Worm (Caenorhabditis elegans): ENCODE results near the gene cah-4.

DNA sequence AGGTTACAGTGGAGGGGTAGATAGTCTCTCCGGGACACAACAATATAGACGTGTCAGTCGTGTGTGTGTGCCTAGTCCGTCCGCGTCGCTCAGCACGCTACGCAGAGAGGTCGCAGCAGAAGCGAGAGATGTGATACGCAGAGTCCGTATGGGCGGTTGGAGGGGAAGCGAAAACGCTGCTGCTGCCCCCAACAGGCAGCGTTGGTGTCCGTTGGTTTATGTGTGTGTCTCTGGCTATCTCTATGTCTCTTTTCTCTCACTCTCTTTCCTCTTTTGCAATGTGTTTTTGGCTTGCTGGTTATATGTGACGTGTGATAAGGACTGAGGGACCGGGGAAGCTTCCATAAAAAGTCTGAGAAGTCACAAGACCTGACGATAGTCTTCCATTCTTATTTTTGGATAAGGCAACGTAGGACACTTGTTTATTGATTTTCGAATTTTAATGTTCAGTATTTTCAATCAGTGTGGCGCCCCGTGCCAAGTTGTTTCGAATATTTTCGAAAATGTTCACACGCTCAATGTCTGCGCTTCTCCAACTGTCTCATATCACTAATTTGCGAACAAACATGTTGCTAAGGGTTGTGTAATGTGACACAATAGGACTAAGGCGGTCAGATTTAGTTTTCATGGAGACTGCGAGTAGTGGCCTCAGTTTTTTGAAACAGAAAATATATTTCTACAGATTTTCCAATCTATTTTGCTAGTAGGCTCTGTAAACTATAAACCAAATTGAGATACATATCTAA lies 14.9 kb upstream of the cah-4 start, which contains the start of gene pab-2:
- no peak for TF ChIP-seq dao-5 (tag; optimal IDR thresholded peaks at IDR 0.05)
- TF ChIP-seq him-1 (tag; optimal IDR thresholded peaks at IDR 0.05) = peak; percentile 81
- peak; percentile 69 for TF ChIP-seq W03F9.2 (tag; optimal IDR thresholded peaks at IDR 0.05)
